Worm (Caenorhabditis elegans): ENCODE results near the gene dsh-2.

DNA sequence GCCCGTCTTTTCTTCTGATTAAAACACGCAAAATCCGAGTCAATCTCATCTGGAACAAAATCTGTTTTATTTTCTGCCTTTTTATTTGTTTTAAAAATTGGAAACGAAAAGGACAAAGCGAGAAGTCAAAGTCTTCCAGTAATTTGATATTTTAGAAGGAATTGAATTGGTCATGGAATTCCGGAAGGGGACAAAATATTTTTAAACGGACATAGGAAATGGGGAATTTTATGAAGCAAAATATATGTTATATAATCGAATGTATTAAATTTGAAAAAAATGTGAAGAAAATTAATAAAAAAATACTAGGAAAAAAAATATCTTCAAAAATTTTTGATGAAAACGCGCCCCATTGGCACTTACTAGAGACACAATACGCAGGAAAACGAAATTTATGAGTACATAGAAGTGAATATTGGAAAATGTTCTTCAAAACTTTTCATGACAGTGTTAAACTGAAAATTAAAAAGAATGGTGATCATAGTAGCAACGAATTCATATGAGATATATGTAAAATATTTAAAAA is 40.3 kb downstream of the dsh-2 start, which contains the start of gene F33G12.7:
- TF ChIP-seq snpc-4 (tag; optimal IDR thresholded peaks at IDR 0.05) = no peak
- TF ChIP-seq zag-1 (tag; optimal IDR thresholded peaks at IDR 0.05) = no peak
- TF ChIP-seq mdl-1 (tag; optimal IDR thresholded peaks at IDR 0.05) = no peak
- no peak for TF ChIP-seq nhr-10 (tag; optimal IDR thresholded peaks at IDR 0.05)
